Fruit fly (Drosophila melanogaster) S2 (cell line): ENCODE measurements around the gene Pdp.

Source experiments
- CG8478 ChIP-seq: fragments of >200 bp; optimal IDR thresholded peaks from 2 replicates; lab custom pipeline; 2018
- CTCF ChIP-seq, 2 experiments: fragments of >200 bp; optimal IDR thresholded peaks; 2 replicates each; lab custom pipeline; 2018

The Pdp gene

DNA sequence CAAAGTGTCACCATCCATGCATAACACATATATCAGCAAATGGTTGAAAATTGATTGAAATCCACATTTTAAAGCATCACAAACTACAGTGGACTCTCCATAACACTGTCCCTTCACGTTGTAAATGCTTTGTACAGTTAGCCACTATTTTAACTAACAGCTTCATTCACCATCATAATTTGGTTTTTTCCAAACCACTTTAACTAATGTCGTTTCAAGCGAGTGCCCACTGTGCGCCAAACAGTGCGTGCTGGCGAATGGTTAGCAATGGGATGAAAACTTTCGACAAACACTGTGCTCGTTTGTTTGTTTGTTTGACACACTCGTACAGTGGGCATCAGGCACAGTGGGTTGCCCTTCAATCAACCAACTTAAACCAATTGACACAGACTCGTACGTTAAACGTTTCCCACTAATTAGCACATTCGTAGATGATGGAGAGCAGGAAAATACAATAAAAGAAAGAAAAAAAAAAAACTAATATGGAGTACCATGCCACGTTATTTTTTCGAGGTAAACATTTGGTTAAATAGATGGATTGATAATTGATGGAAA is 34.1 kb downstream of the Pdp start:
- TF ChIP-seq CG8478 (lab: Kevin White, UChicago) (no peak), CTCF (optimal IDR thresholded peaks at IDR 0.05; lab: Kevin White, UChicago) (no peak)

dm6 chrX:7699584-7700238 is 34.7 kb downstream of the Pdp start:
- no peak for TF ChIP-seq CTCF (optimal IDR thresholded peaks at IDR 0.05; lab: Kevin White, UChicago)
- no peak for TF ChIP-seq CG8478 (lab: Kevin White, UChicago)

DNA sequence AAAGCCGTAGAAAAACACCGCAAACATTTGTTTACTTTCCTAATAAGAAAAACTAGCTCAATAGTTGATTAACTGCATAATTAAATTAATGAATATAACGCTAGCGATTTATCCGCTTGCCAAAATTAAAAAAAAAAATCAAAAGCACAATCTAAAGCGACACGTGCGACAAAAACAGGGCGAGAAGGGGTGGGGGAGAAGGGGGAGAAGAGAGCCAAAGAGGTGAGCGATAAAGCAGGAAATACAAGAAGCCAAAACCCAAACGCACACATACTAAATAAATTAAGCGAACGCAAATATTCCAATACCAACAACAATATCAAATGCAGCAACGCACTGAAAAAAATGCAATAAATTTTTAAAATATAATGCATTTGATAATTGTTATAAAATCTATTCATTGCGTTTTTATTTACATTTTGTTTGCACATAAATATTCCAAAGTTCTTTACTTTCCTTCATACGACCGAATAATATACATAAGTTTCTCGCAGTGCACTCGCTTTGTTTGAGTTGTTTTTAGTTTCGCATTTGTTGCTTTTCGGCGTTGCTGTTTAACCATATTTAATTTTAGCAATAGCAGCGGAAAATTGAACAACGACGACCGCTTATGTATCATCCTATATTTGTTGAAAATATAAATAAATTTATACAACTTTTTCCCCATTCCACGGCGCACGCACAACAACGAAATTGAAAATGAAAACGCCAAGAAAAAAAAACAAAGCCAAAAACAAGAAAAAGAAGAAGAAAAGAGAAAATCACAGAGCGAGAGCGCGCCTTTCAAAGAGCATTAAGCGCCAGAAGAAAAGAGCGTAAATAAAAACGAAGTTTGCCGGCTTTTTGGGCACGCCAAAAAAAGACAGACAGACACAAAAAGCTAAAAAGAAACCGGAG is 36.2 kb downstream of the Pdp start:
- no peak for TF ChIP-seq CTCF (optimal IDR thresholded peaks at IDR 0.05; lab: Kevin White, UChicago)
- no peak for TF ChIP-seq CG8478 (lab: Kevin White, UChicago)

DNA sequence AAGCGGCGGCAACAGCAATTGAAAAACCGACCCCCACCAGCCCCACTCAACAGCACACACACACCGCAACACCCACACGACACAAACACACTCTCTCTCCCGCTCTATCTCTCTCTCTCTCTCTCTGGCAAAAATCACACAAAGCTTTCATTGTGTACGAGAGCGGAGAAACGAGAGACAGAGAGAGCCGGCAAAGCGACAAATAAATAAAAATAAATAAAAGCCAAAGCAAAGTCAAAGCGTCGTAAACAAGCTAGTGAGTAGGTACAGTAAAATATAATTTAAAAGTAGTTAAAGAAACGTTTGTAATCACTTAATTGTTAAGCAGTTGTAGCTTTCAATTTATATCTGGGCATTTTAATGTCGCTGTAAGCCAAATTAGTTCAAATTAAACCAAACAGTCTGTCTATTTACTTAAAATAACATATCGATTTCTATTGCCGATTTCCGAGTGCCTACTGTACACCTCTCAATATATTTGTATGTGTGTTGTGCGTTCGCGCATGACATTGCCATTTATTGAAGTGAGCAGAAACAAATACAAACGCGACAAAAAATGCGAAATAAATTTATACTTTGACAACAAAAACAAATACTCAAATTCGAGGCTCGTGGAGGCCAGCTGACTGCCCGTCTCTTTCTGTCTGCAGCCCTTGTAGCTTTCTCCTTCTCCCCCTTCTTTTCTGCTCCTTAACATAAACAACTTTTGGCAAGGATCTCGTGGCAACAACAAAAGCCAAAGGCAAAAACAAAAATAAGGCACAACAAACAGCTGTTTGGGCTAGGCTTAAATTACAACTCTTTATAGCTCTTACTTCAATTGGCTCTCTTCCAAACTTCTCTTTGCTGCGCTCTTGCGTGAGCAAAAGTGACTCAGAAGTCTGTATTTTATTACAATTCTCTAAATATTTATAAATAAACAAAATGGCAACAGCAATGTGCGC is 37.5 kb downstream of the Pdp start:
- TF ChIP-seq CTCF (optimal IDR thresholded peaks at IDR 0.05; lab: Kevin White, UChicago), result no peak
- TF ChIP-seq CG8478 (lab: Kevin White, UChicago), result no peak

DNA sequence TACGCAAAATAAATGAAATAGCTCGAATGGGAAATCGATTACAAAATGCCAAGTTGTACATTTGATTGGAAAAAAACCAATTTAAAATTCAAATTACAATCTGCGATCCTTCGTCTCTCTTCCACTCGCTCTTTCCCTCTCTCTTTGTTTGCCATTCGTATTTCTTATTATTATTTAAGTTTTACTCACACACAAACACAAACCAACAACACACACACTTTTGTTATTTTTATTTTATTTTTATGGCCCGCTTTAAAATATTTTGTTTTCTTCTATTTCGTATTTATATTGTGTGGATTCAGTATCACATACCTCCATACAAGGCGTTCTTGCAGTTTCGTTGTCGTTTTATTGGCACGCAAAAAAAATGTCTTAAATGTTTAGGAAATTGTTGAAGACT is 38.3 kb downstream of the Pdp start:
- TF ChIP-seq CG8478 (lab: Kevin White, UChicago) (no peak), CTCF (optimal IDR thresholded peaks at IDR 0.05; lab: Kevin White, UChicago) (no peak)

dm6 chrX:7695391-7696053 is 38.9 kb downstream of the Pdp start:
- TF ChIP-seq CG8478 (lab: Kevin White, UChicago) (no peak), CTCF (optimal IDR thresholded peaks at IDR 0.05; lab: Kevin White, UChicago) (no peak)

- no peak for TF ChIP-seq CTCF (optimal IDR thresholded peaks at IDR 0.05; lab: Kevin White, UChicago)
- TF ChIP-seq CG8478 (lab: Kevin White, UChicago), result no peak
These were observed 39.6 kb downstream of the Pdp start for dm6 chrX:7694868-7695267.

- no peak for TF ChIP-seq CTCF (optimal IDR thresholded peaks at IDR 0.05; lab: Kevin White, UChicago)
- TF ChIP-seq CG8478 (lab: Kevin White, UChicago), result no peak
These were observed 40.2 kb downstream of the Pdp start for dm6 chrX:7694207-7694606.

dm6 chrX:7693423-7693822 is 41.0 kb downstream of the Pdp start:
- TF ChIP-seq CG8478 (lab: Kevin White, UChicago) (no peak), CTCF (optimal IDR thresholded peaks at IDR 0.05; lab: Kevin White, UChicago) (no peak)

DNA sequence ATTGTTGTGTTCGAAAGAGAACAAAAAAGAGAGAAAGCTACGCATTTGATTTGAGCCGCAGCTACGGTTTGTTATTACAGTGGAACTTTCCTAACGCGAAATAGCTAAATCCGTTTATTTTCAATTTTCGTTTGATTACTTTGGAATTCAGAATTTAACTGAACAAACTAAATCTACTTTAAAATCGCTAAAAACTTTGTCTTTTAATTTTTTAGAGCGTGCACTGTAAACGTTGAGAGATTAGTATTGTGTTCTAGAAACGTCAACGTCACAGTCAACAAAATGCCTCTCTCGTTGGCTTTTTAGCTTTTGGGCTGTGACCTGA is 41.7 kb downstream of the Pdp start:
- TF ChIP-seq CG8478 (lab: Kevin White, UChicago), result no peak
- no peak for TF ChIP-seq CTCF (optimal IDR thresholded peaks at IDR 0.05; lab: Kevin White, UChicago)

- TF ChIP-seq CG8478 (lab: Kevin White, UChicago), result no peak
- TF ChIP-seq CTCF (optimal IDR thresholded peaks at IDR 0.05; lab: Kevin White, UChicago), result no peak
These were observed 42.3 kb downstream of the Pdp start for dm6 chrX:7691947-7692739.

DNA sequence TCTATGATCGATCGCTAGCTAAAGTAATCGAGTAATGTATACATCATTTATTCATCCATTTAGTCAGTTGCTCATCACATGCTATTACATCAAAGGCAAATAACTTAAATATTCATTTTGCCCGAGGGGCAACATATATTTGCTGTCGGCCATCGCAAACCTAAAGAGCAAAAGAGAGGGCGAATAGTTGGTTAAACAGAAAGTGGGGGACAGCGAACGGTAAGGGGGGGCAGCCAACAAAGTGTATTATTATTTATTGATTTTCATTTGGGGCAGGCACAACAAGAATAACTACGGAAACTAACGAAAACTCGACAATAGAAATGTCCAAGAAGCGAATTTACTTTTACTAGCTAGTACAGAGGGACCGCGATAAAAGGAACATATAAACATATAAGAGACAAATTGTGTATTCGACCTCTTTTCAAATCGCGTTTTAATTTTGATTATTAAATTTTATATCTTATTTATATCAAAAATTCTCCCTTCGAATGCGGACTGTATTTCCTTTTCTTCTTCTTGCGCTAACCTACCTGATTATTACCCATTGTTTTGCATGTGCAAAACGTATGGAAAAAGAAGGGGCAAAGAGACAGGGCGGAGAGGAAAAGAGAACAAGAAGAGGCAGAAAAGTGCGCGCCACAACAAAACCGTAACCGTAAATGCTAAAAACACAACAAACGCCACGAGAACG is 43.1 kb downstream of the Pdp start:
- no peak for TF ChIP-seq CG8478 (lab: Kevin White, UChicago)
- no peak for TF ChIP-seq CTCF (optimal IDR thresholded peaks at IDR 0.05; lab: Kevin White, UChicago)
